Fruit fly (Drosophila melanogaster) whole organism, embryonic: ENCODE measurements around the gene Ugt37A3.

ENCODE experiments used
- Abd-B ChIP-seq: fragments of 200-800 bp; sonication (Bioruptor generic); optimal IDR thresholded peaks from 2 replicates; lab custom pipeline; 2018; ENCODE audit warnings: missing biosample characterization, mild to moderate bottlenecking, missing genetic modification characterization, moderate library complexity
- Adf1 ChIP-seq: fragments of 200-800 bp; sonication (Bioruptor generic); IDR thresholded peaks from 2 replicates; pipeline ENCODE4 v1.3.6; 2022; ENCODE audit warnings: missing biosample characterization, missing genetic modification characterization
- Aef1 ChIP-seq: fragments of 200-800 bp; sonication (Bioruptor generic); IDR thresholded peaks from 3 replicates; pipeline ENCODE4 v1.3.6; 2022; ENCODE audit warnings: missing biosample characterization, missing genetic modification characterization
- BEAF-32 ChIP-seq: fragments of 200-800 bp; sonication (Bioruptor generic); optimal IDR thresholded peaks from 3 replicates; lab custom pipeline; 2017; ENCODE audit warnings: missing biosample characterization, missing genetic modification characterization, mild to moderate bottlenecking, moderate library complexity, missing genetic modification reagents
- CG11560 ChIP-seq: fragments of 200-800 bp; sonication (Bioruptor generic); IDR thresholded peaks from 3 replicates; pipeline ENCODE4 v1.3.6; 2022; ENCODE audit warnings: missing biosample characterization, missing genetic modification characterization
- CG12769 ChIP-seq: fragments of 200-800 bp; sonication (Bioruptor generic); optimal IDR thresholded peaks from 2 replicates; lab custom pipeline; 2019; ENCODE audit warnings: missing biosample characterization, mild to moderate bottlenecking, missing genetic modification characterization, moderate library complexity
- CG13894 ChIP-seq: fragments of 200-800 bp; sonication (Bioruptor generic); optimal IDR thresholded peaks from 3 replicates; lab custom pipeline; 2018; ENCODE audit warnings: missing biosample characterization, mild to moderate bottlenecking, missing genetic modification characterization, moderate library complexity
- CG15601 ChIP-seq: fragments of 200-800 bp; sonication (Bioruptor generic); optimal IDR thresholded peaks from 3 replicates; lab custom pipeline; 2019; ENCODE audit warnings: missing biosample characterization, mild to moderate bottlenecking, missing genetic modification characterization, moderate library complexity
- CG18599 ChIP-seq: fragments of 200-800 bp; sonication (Bioruptor generic); optimal IDR thresholded peaks from 3 replicates; lab custom pipeline; 2017; ENCODE audit warnings: missing biosample characterization, missing genetic modification characterization, mild to moderate bottlenecking, moderate library complexity, missing genetic modification reagents
- CG2129 ChIP-seq: fragments of 200-800 bp; sonication (Bioruptor generic); IDR thresholded peaks from 2 replicates; pipeline ENCODE4 v1.3.6; 2022; ENCODE audit warnings: missing biosample characterization, missing genetic modification characterization; ENCODE audit not compliant: partially characterized antibody
- CG42726 ChIP-seq: fragments of 200-800 bp; sonication (Bioruptor generic); IDR thresholded peaks from 2 replicates; pipeline ENCODE4 v1.3.6; 2022; ENCODE audit warnings: missing biosample characterization, missing genetic modification characterization; ENCODE audit not compliant: partially characterized antibody
- CG8765 ChIP-seq: fragments of 200-800 bp; sonication (Bioruptor generic); IDR thresholded peaks from 2 replicates; pipeline ENCODE4 v1.3.6; 2022; ENCODE audit warnings: missing biosample characterization, missing genetic modification characterization
- CG9609 ChIP-seq: fragments of 200-800 bp; sonication (Bioruptor generic); optimal IDR thresholded peaks from 3 replicates; lab custom pipeline; 2016; ENCODE audit warnings: missing biosample characterization, missing genetic modification characterization
- CG9727 ChIP-seq: fragments of 200-800 bp; sonication (Bioruptor generic); optimal IDR thresholded peaks from 3 replicates; lab custom pipeline; 2017; ENCODE audit warnings: missing biosample characterization, mild to moderate bottlenecking, missing genetic modification characterization
- CG9932 ChIP-seq: fragments of 200-800 bp; sonication (Bioruptor generic); IDR thresholded peaks from 2 replicates; pipeline ENCODE4 v1.3.6; 2022; ENCODE audit warnings: missing biosample characterization, missing genetic modification characterization
- Deaf1 ChIP-seq: fragments of 200-800 bp; optimal IDR thresholded peaks from 3 replicates; lab custom pipeline; 2019; ENCODE audit warnings: missing biosample characterization, mild to moderate bottlenecking, missing genetic modification characterization, moderate library complexity
- Doc2 ChIP-seq: fragments of 200-800 bp; sonication (Bioruptor generic); IDR thresholded peaks from 2 replicates; pipeline ENCODE4 v1.3.6; 2022; ENCODE audit warnings: missing biosample characterization, missing genetic modification characterization
- Ets65A ChIP-seq: fragments of 200-800 bp; sonication (Bioruptor generic); peaks from one replicate; lab custom pipeline; 2016; ENCODE audit warnings: missing biosample characterization, missing genetic modification characterization
- GATAe ChIP-seq: fragments of 200-800 bp; sonication (Bioruptor generic); conservative IDR thresholded peaks from 2 replicates; pipeline ENCODE4 v1.3.6; 2022; ENCODE audit warnings: missing biosample characterization, missing genetic modification characterization
- Hsf ChIP-seq: fragments of 200-800 bp; sonication (Bioruptor generic); optimal IDR thresholded peaks from 3 replicates; lab custom pipeline; 2016; ENCODE audit warnings: missing biosample characterization, missing genetic modification characterization
- Meics ChIP-seq: fragments of 200-800 bp; sonication (Bioruptor generic); optimal IDR thresholded peaks from 2 replicates; lab custom pipeline; 2017; ENCODE audit warnings: missing biosample characterization, mild to moderate bottlenecking, missing genetic modification characterization
- NC2α ChIP-seq: fragments of 200-800 bp; sonication (Bioruptor generic); optimal IDR thresholded peaks from 2 replicates; lab custom pipeline; 2016; ENCODE audit warnings: missing biosample characterization, missing genetic modification characterization
- Opbp ChIP-seq: fragments of 200-800 bp; sonication (Bioruptor generic); IDR thresholded peaks from 3 replicates; pipeline ENCODE4 v1.3.6; 2022; ENCODE audit warnings: missing biosample characterization, missing genetic modification characterization; ENCODE audit not compliant: partially characterized antibody
- Rfx ChIP-seq: fragments of 200-800 bp; sonication (Bioruptor generic); IDR thresholded peaks from 2 replicates; pipeline ENCODE4 v1.3.6; 2022; ENCODE audit warnings: missing biosample characterization, missing genetic modification characterization
- Trl ChIP-seq, 3 experiments: fragments of >200 bp in 2 of 3; fragments of 200-800 bp in 1 of 3; sonication (Bioruptor generic) in 1 of 3; optimal IDR thresholded peaks; 2 replicates in 1 of 3; 3 replicates in 2 of 3; lab custom pipeline; 2016 to 2017; ENCODE audit warnings: missing biosample characterization in 1 of 3, missing genetic modification characterization in 1 of 3
- Xbp1 ChIP-seq: fragments of 200-800 bp; sonication (Bioruptor generic); optimal IDR thresholded peaks from 3 replicates; lab custom pipeline; 2016; ENCODE audit warnings: missing biosample characterization, mild to moderate bottlenecking, missing genetic modification characterization
- abd-A ChIP-seq: fragments of 200-800 bp; sonication (Bioruptor generic); optimal IDR thresholded peaks from 3 replicates; lab custom pipeline; 2019; ENCODE audit warnings: missing biosample characterization, mild to moderate bottlenecking, missing genetic modification characterization, moderate library complexity
- az2 ChIP-seq: fragments of 200-800 bp; sonication (Bioruptor generic); optimal IDR thresholded peaks from 3 replicates; lab custom pipeline; 2016; ENCODE audit warnings: missing biosample characterization, missing genetic modification characterization
- bsh ChIP-seq, 2 experiments: fragments of 200-800 bp; sonication (Bioruptor generic); optimal IDR thresholded peaks; 2 replicates each; lab custom pipeline; 2017 to 2018; ENCODE audit warnings: mild to moderate bottlenecking in 2 of 2, missing biosample characterization in 2 of 2, missing genetic modification characterization in 2 of 2, moderate library complexity in 1 of 2
- btn ChIP-seq: fragments of 200-800 bp; sonication (Bioruptor generic); optimal IDR thresholded peaks from 2 replicates; lab custom pipeline; 2016; ENCODE audit warnings: missing biosample characterization, missing genetic modification characterization
- caup ChIP-seq: fragments of 200-800 bp; sonication (Bioruptor generic); optimal IDR thresholded peaks from 3 replicates; lab custom pipeline; 2017; ENCODE audit warnings: missing biosample characterization, mild to moderate bottlenecking, missing genetic modification characterization, moderate library complexity; ENCODE audit not compliant: severe bottlenecking
- dm ChIP-seq: fragments of 200-800 bp; sonication (Bioruptor generic); optimal IDR thresholded peaks from 3 replicates; lab custom pipeline; 2016; ENCODE audit warnings: missing biosample characterization, missing genetic modification characterization
- exex ChIP-seq: fragments of 200-800 bp; sonication (Bioruptor generic); optimal IDR thresholded peaks from 4 replicates; lab custom pipeline; 2018; ENCODE audit warnings: missing biosample characterization, mild to moderate bottlenecking, missing genetic modification characterization, moderate library complexity
- h ChIP-seq: fragments of >200 bp; optimal IDR thresholded peaks from 2 replicates; lab custom pipeline; 2017
- ham ChIP-seq: fragments of 200-800 bp; sonication (Bioruptor generic); IDR thresholded peaks from 2 replicates; pipeline ENCODE4 v1.3.6; 2022; ENCODE audit warnings: missing biosample characterization, missing genetic modification characterization
- kah ChIP-seq: fragments of 200-800 bp; sonication (Bioruptor generic); optimal IDR thresholded peaks from 2 replicates; lab custom pipeline; 2018; ENCODE audit warnings: missing biosample characterization, mild to moderate bottlenecking, missing genetic modification characterization
- ken ChIP-seq: fragments of 200-800 bp; sonication (Bioruptor generic); IDR thresholded peaks from 3 replicates; pipeline ENCODE4 v1.3.6; 2022; ENCODE audit warnings: missing biosample characterization, missing genetic modification characterization
- lmd ChIP-seq: fragments of 200-800 bp; sonication (Bioruptor generic); IDR thresholded peaks from 2 replicates; pipeline ENCODE4 v1.3.6; 2022; ENCODE audit warnings: missing biosample characterization, missing genetic modification characterization
- lov ChIP-seq, 2 experiments: fragments of 200-800 bp in 1 of 2; fragments of >200 bp in 1 of 2; sonication (Bioruptor generic) in 1 of 2; IDR thresholded peaks in 1 of 2; optimal IDR thresholded peaks in 1 of 2; 2 replicates in 1 of 2; 3 replicates in 1 of 2; pipeline versions ENCODE4 v1.3.6 to Lab custom; 2017 to 2022; ENCODE audit warnings: missing biosample characterization in 1 of 2, missing genetic modification characterization in 1 of 2
- mam ChIP-seq: fragments of 200-800 bp; sonication (Bioruptor generic); optimal IDR thresholded peaks from 3 replicates; lab custom pipeline; 2016; ENCODE audit warnings: missing biosample characterization, missing genetic modification characterization
- prd ChIP-seq, 3 experiments: fragments of >200 bp in 2 of 3; fragments of 200-800 bp in 1 of 3; sonication (Bioruptor generic) in 1 of 3; optimal IDR thresholded peaks in 2 of 3; IDR thresholded peaks in 1 of 3; 2 replicates in 2 of 3; 3 replicates in 1 of 3; pipeline versions ENCODE4 v1.3.6 to Lab custom; 2017 to 2022; ENCODE audit warnings: missing biosample characterization in 1 of 3, missing genetic modification characterization in 1 of 3
- shn ChIP-seq: fragments of 200-800 bp; sonication (Bioruptor generic); optimal IDR thresholded peaks from 3 replicates; lab custom pipeline; 2016; ENCODE audit warnings: missing biosample characterization, missing genetic modification characterization
- slbo ChIP-seq: fragments of 200-800 bp; sonication (Bioruptor generic); IDR thresholded peaks from 2 replicates; pipeline ENCODE4 v1.3.6; 2022; ENCODE audit warnings: missing biosample characterization, missing genetic modification characterization
- ssp ChIP-seq: fragments of 200-800 bp; sonication (Bioruptor generic); IDR thresholded peaks from 2 replicates; pipeline ENCODE4 v1.3.6; 2022; ENCODE audit warnings: missing biosample characterization, missing genetic modification characterization
- tgo ChIP-seq: fragments of 200-800 bp; sonication (Bioruptor generic); IDR thresholded peaks from 3 replicates; pipeline ENCODE4 v1.3.6; 2022; ENCODE audit warnings: missing biosample characterization, missing genetic modification characterization
- toy ChIP-seq: fragments of 200-800 bp; sonication (Bioruptor generic); IDR thresholded peaks from 2 replicates; pipeline ENCODE4 v1.3.6; 2022; ENCODE audit warnings: missing biosample characterization, missing genetic modification characterization

Gene Ugt37A3

DNA sequence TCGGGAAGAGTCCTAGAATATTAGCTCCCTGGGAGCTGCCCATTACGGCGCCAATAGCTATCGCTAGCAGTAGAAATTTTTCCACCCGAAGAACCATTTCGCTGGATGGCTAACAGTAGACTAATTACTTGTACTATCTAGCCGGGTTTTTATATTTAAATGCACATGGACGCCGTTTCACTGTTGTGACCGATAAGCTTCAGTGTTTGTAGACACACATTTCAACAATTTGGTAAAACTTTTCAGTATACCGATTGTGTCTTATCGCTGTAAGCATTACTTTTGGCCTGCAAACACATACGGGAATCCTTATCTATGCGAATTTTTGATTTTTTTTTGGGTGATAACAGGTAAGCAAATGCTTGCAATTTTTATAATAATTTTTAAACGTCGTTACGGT, at the start of gene Ugt37A3:
TSS of gene Ugt37A3 (minus strand) at position 101 of the 400 bp plus-strand sequence.
- TF ChIP-seq exex (tag; lab: Kevin White, UChicago) (peak; percentile 14), shn (GFP tag; lab: Kevin White, UChicago) (no peak), tgo (GFP tag; lab: Robert Waterston, UW) (no peak)

DNA sequence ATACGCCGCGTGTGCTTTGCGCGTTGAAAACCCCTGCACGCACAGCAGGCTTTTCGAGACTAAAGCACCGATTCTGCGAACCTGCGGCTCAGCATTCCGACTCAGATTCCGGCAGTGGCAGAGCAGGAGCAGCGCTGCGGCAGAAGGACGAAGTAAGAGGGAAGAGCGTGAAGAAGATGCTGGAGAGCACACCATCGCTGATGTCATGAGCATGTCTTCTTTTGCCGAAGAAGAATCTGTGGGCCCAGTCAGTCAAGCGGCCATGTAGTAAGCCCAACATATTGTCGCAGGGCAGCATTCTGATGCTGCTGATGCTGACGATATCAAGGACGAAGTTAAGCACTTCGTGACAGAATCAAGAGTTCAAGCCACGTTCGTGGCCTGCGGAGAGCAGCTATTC, 39.7 kb upstream of the Ugt37A3 start, which contains the start of gene beat-Vc:
TSS of gene beat-Vc (minus strand) at position 65 of the 400 bp plus-strand sequence.
- TF ChIP-seq lmd (GFP tag; lab: Robert Waterston, UW) (0 out of 2 replicates have a peak, but pooled peaks have one; percentile 19), az2 (GFP tag; lab: Kevin White, UChicago) (no peak), Adf1 (GFP tag; lab: Robert Waterston, UW) (peak; percentile 72), CG11560 (tag; lab: Robert Waterston, UW) (peak; percentile 6; the same call in 1 of the 3 replicates), CG9609 (GFP tag; lab: Kevin White, UChicago) (no peak), BEAF-32 (GFP tag; lab: Kevin White, UChicago) (no peak), kah (GFP tag; lab: Kevin White, UChicago) (no peak), GATAe (no peak), CG9727 (GFP tag; lab: Kevin White, UChicago) (no peak), CG9932 (GFP tag; lab: Robert Waterston, UW) (peak; percentile 22; the same call in 1 of the 2 replicates), abd-A (tag; lab: Kevin White, UChicago) (peak; percentile 33), toy (no peak), Trl (optimal IDR thresholded peaks at IDR 0.05; lab: Kevin White, UChicago) (peak in 1 of 2 experiments; percentile 40), Trl (GFP tag; optimal IDR thresholded peaks at IDR 0.05; lab: Kevin White, UChicago) (no peak), Deaf1 (peak; percentile 92), bsh (GFP tag; optimal IDR thresholded peaks at IDR 0.05; lab: Kevin White, UChicago) (no peak), slbo (GFP tag; lab: Robert Waterston, UW) (no peak), h (no peak), lov (optimal IDR thresholded peaks at IDR 0.05; lab: Kevin White, UChicago) (no peak), lov (GFP tag; IDR thresholded peaks at IDR 0.05; lab: Robert Waterston, UW) (no peak), Ets65A (GFP tag; lab: Kevin White, UChicago) (peak; percentile 25)

DNA sequence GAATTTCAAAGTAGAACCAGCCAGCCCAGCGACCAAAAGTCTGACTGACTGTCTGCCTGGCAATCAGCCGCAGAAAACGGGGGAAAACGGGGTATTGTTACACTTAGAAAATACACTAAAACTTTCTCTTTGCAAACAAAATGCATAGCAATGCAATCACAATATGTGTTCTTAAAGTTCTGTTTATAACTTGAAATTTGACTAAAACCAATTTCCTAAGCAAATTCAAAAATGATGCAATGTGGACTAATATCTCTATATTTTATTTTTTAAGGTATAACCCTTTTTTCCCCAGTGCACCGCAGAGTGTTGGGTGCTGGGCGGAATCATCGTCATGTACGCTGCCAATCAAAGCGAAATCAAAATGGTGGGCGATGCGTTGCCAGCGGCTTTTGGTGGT, 7.5 kb upstream of the Ugt37A3 start:
- TF ChIP-seq Aef1 (no peak), CG2129 (no peak), dm (GFP tag; lab: Kevin White, UChicago) (no peak), NC2α (GFP tag; lab: Kevin White, UChicago) (no peak), Rfx (GFP tag; lab: Robert Waterston, UW) (peak; percentile 30; the same call in 1 of the 2 replicates), Abd-B (peak; percentile 31), CG12769 (tag; lab: Kevin White, UChicago) (no peak), btn (no peak), Doc2 (GFP tag; lab: Robert Waterston, UW) (no peak), Opbp (GFP tag; lab: Robert Waterston, UW) (no peak), mam (GFP tag; lab: Kevin White, UChicago) (peak; percentile 7), CG42726 (GFP tag; lab: Robert Waterston, UW) (no peak), lmd (GFP tag; lab: Robert Waterston, UW) (peak; percentile 6; the same call in 1 of the 2 replicates), caup (GFP tag; lab: Kevin White, UChicago) (peak; percentile 5), az2 (GFP tag; lab: Kevin White, UChicago) (peak; percentile 14), prd (optimal IDR thresholded peaks at IDR 0.05; lab: Kevin White, UChicago) (no peak), prd (GFP tag; IDR thresholded peaks at IDR 0.05; lab: Robert Waterston, UW) (0 out of 3 replicates have a peak, but pooled peaks have one; percentile 17), Xbp1 (GFP tag; lab: Kevin White, UChicago) (peak; percentile 30), ken (0 out of 3 replicates have a peak, but pooled peaks have one; percentile 25), CG15601 (tag; lab: Kevin White, UChicago) (no peak), CG8765 (GFP tag; lab: Robert Waterston, UW) (no peak), Hsf (GFP tag; lab: Kevin White, UChicago) (peak; percentile 18), ssp (no peak), Meics (peak; percentile 31), ham (GFP tag; lab: Robert Waterston, UW) (no peak), CG13894 (tag; lab: Kevin White, UChicago) (no peak), CG18599 (GFP tag; lab: Kevin White, UChicago) (peak; percentile 69)
